Worm (Caenorhabditis elegans) whole organism, late embryonic: ENCODE results near the gene dac-1.

Experiments used
- K02D7.2 ChIP-seq: sonication (generic microtip); optimal IDR thresholded peaks from 2 replicates; lab custom pipeline; 2017; ENCODE audit warnings: mild to moderate bottlenecking, missing genetic modification characterization, missing compliant biosample characterization
- ceh-22 ChIP-seq: sonication (generic microtip); optimal IDR thresholded peaks from 2 replicates; lab custom pipeline; 2017; ENCODE audit warnings: missing biosample characterization, missing genetic modification characterization
- ceh-30 ChIP-seq: fragments of 150-350 bp; optimal IDR thresholded peaks from 2 replicates; lab custom pipeline; 2014; ENCODE audit warnings: missing biosample characterization, missing genetic modification characterization
- elt-2 ChIP-seq: sonication (generic microtip); optimal IDR thresholded peaks from 2 replicates; lab custom pipeline; 2016; ENCODE audit warnings: missing genetic modification reagents, missing genetic modification characterization, missing compliant biosample characterization
- fkh-10 ChIP-seq: fragments of 150-350 bp; optimal IDR thresholded peaks from 2 replicates; lab custom pipeline; 2014; ENCODE audit warnings: missing biosample characterization, missing genetic modification reagents, missing genetic modification characterization
- hlh-30 ChIP-seq: sonication (generic microtip); optimal IDR thresholded peaks from 2 replicates; lab custom pipeline; 2017; ENCODE audit warnings: antibody characterized with exemption, missing genetic modification characterization, missing compliant biosample characterization; ENCODE audit not compliant: insufficient read depth
- pha-4 ChIP-seq: fragments of 150-350 bp; optimal IDR thresholded peaks from 2 replicates; lab custom pipeline; 2018; ENCODE audit warnings: missing biosample characterization, missing genetic modification reagents, missing genetic modification characterization
- syd-9 ChIP-seq: sonication (generic microtip); optimal IDR thresholded peaks from 2 replicates; lab custom pipeline; 2016; ENCODE audit warnings: mild to moderate bottlenecking, missing genetic modification characterization, moderate library complexity, missing compliant biosample characterization

ce11 chrIII:833711-834442 lies 17.9 kb downstream of the dac-1 start:
- TF ChIP-seq pha-4 (tag; lab: Kevin White, UChicago) (no peak), fkh-10 (peak; percentile 15), ceh-30 (tag; lab: Kevin White, UChicago) (no peak), K02D7.2 (tag; lab: Kevin White, UChicago) (no peak), syd-9 (no peak), hlh-30 (tag; lab: Kevin White, UChicago) (peak; percentile 96), ceh-22 (tag; lab: Kevin White, UChicago) (no peak), elt-2 (peak; percentile 78)
